Fruit fly (Drosophila melanogaster): ENCODE measurements around the gene Samuel.

Gene Samuel

DNA sequence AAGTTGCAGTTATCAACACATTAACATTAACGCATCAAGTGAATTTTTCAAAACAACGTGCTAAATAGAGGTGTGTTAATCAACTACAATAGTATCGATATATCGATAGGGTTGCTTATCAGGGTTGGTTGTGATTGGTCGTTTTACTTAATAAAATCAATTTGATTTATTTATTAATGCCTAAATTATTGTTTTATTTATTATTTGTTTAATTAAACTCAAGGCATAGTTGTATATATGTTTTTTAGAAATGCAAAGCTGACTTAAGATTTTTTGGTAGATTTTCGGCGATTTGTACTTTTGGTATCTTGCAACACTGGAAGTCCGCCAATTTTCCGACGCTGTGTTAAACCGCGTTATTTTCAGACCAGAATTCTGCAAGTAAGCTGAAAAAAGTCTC, 55.8 kb downstream of the Samuel start, which contains the start of the genes Art8 and dUTPase (continued):
- TF ChIP-seq ase (GFP tag; IDR thresholded peaks at IDR 0.05) (peak; percentile 60; the same call in 2 of the 3 replicates), Fer1 (GFP tag; optimal IDR thresholded peaks at IDR 0.05) (peak; percentile 73), H2.0 (GFP tag; IDR thresholded peaks at IDR 0.05) (peak; percentile 53), zfh2 (GFP tag; optimal IDR thresholded peaks at IDR 0.05) (peak; percentile 53), danr (GFP tag; IDR thresholded peaks at IDR 0.05) (no peak; the same call in 1 of the 2 replicates), Gug (GFP tag; IDR thresholded peaks at IDR 0.05) (0 out of 4 replicates have a peak, but pooled peaks have one; percentile 20), CG8290 (GFP tag; optimal IDR thresholded peaks at IDR 0.05) (peak; percentile 70), CG8290 (tag; optimal IDR thresholded peaks at IDR 0.05) (no peak), jing (GFP tag; optimal IDR thresholded peaks at IDR 0.05) (no peak), kni (GFP tag; optimal IDR thresholded peaks at IDR 0.05) (no peak), jumu (GFP tag; optimal IDR thresholded peaks at IDR 0.05) (no peak), CG34224 (GFP tag; IDR thresholded peaks at IDR 0.05; ENCODE audit: partially characterized antibody) (peak; percentile 89), slbo (GFP tag; IDR thresholded peaks at IDR 0.05) (peak; percentile 74), tll (GFP tag; optimal IDR thresholded peaks at IDR 0.05) (no peak), amos (GFP tag; IDR thresholded peaks at IDR 0.05; ENCODE audit: partially characterized antibody) (peak; percentile 87), inv (GFP tag; IDR thresholded peaks at IDR 0.05; ENCODE audit: partially characterized antibody) (peak; percentile 77), Dek (tag; optimal IDR thresholded peaks at IDR 0.05) (peak; percentile 53), CG8478 (optimal IDR thresholded peaks at IDR 0.05) (no peak), tna (GFP tag; IDR thresholded peaks at IDR 0.05; ENCODE audit: partially characterized antibody) (peak; percentile 48; the same call in 1 of the 2 replicates), CG17802 (tag; optimal IDR thresholded peaks at IDR 0.05) (no peak), Nf-YA (GFP tag; IDR thresholded peaks at IDR 0.05) (no peak), ranshi (GFP tag; IDR thresholded peaks at IDR 0.05) (peak; percentile 53), CG7963 (GFP tag; IDR thresholded peaks at IDR 0.05; ENCODE audit: partially characterized antibody) (peak; percentile 64; the same call in 1 of the 3 replicates), CrebB (tag; optimal IDR thresholded peaks at IDR 0.05) (peak; percentile 47), Kr (GFP tag; optimal IDR thresholded peaks at IDR 0.05) (no peak), gro (GFP tag; optimal IDR thresholded peaks at IDR 0.05) (no peak), Usf (GFP tag; optimal IDR thresholded peaks at IDR 0.05) (no peak), Hmr (GFP tag; optimal IDR thresholded peaks at IDR 0.05) (no peak), trh (GFP tag; optimal IDR thresholded peaks at IDR 0.05) (peak; percentile 4), vfl (GFP tag; optimal IDR thresholded peaks at IDR 0.05) (peak; percentile 48), CG30403 (GFP tag; optimal IDR thresholded peaks at IDR 0.05) (peak; percentile 87), Awh (GFP tag; IDR thresholded peaks at IDR 0.05) (peak; percentile 63), Mes4 (GFP tag; optimal IDR thresholded peaks at IDR 0.05) (no peak), CG10321 (GFP tag; IDR thresholded peaks at IDR 0.05) (0 out of 2 replicates have a peak, but pooled peaks have one; percentile 22), Tbp (GFP tag; optimal IDR thresholded peaks at IDR 0.05) (no peak), dmrt11E (tag; optimal IDR thresholded peaks at IDR 0.05) (peak; percentile 68), CG11093 (GFP tag; IDR thresholded peaks at IDR 0.05) (no peak), CG8924 (tag; optimal IDR thresholded peaks at IDR 0.05) (peak; percentile 77), unpg (GFP tag; optimal IDR thresholded peaks at IDR 0.05) (peak; percentile 75), CG8388 (GFP tag; optimal IDR thresholded peaks at IDR 0.05) (peak; percentile 65), ato (GFP tag; IDR thresholded peaks at IDR 0.05; ENCODE audit: partially characterized antibody) (peak; percentile 23; the same call in 1 of the 2 replicates), CG11504 (tag; optimal IDR thresholded peaks at IDR 0.05) (peak; percentile 78), dmrt99B (tag; optimal IDR thresholded peaks at IDR 0.05) (no peak), ab (GFP tag; optimal IDR thresholded peaks at IDR 0.05) (no peak), CG15514 (GFP tag; optimal IDR thresholded peaks at IDR 0.05) (peak; percentile 78), CG17912 (GFP tag; optimal IDR thresholded peaks at IDR 0.05) (no peak), Camta (GFP tag; optimal IDR thresholded peaks at IDR 0.05) (peak; percentile 15), tin (GFP tag; optimal IDR thresholded peaks at IDR 0.05) (peak; percentile 77), CG16813 (GFP tag; IDR thresholded peaks at IDR 0.05; ENCODE audit: partially characterized antibody) (peak; percentile 85), CG9876 (GFP tag; optimal IDR thresholded peaks at IDR 0.05) (peak; percentile 10), CG12219 (GFP tag; optimal IDR thresholded peaks at IDR 0.05) (no peak)

All from whole organism, embryonic.